Worm (Caenorhabditis elegans): ENCODE measurements around the gene D2096.12.
A peak's percentile ranks its signal among the peaks of the same experiment; 100 is the strongest.

Gene D2096.12

DNA sequence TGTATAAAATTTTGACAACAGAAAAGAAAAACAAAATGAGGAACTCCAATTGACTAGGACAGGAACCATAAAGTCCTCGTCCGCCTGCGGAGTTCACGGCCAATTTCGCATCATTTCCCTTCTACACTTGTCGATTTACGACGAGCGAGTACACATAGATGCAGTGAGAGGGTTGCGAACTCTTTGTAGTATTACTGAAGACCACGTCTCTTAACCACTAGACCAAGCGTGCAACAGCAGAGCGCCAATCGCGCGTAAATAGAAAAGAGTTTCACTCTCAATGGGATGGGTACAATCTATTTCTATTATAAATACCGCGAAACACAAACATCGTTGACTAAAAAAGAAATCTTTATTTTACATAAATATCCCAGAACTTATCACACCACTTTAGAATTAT, 12.1 kb downstream of the D2096.12 start (continued):
- TF ChIP-seq ama-1 (optimal IDR thresholded peaks at IDR 0.05) (peak; percentile 23), ama-1 (GFP tag; optimal IDR thresholded peaks at IDR 0.05) (peak; percentile 46 to 65), lsy-27 (tag; optimal IDR thresholded peaks at IDR 0.05; ENCODE audit: borderline replicate concordance, insufficient read depth) (peak; percentile 71), F55B11.4 (tag; optimal IDR thresholded peaks at IDR 0.05; ENCODE audit: borderline replicate concordance, insufficient read depth) (no peak), rpc-1 (optimal IDR thresholded peaks at IDR 0.05) (peak; percentile 87), rpc-1 (tag; optimal IDR thresholded peaks at IDR 0.05) (peak; percentile 86), lir-1 (GFP tag; conservative IDR thresholded peaks at IDR 0.05) (0 out of 2 replicates have a peak, but pooled peaks have one; percentile 45), attf-5 (GFP tag; optimal IDR thresholded peaks at IDR 0.05) (peak; percentile 49)

DNA sequence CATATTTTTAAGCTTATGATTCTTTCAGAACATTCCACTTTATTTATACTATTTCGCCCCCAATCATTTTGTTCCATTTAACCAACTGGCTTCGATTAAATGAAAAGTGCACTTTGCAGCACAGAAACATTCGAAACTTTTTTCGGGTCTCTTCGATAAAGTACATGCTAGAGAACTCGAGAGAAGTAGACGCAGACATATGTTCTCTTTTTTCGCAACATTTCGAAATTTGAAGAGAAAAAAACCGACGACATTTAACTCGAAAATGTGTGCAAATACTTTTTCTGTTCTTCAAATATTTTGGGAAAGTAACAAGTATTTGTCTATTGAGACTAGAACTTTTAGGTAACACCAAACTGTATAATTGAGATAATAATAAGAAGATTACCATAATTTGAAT, 13.7 kb downstream of the D2096.12 start:
- no peak for TF ChIP-seq ceh-79 (tag; optimal IDR thresholded peaks at IDR 0.05)
- no peak; the same call in 1 of the 2 replicates for TF ChIP-seq cebp-1 (GFP tag; IDR thresholded peaks at IDR 0.05)
- peak; percentile 68 for TF ChIP-seq cebp-1 (tag; optimal IDR thresholded peaks at IDR 0.05)
- no peak for TF ChIP-seq K12H6.12 (tag; optimal IDR thresholded peaks at IDR 0.05)
- peak; percentile 26 for TF ChIP-seq nhr-80 (tag; optimal IDR thresholded peaks at IDR 0.05)
- no peak for TF ChIP-seq Y53F4B.3 (GFP tag; IDR thresholded peaks at IDR 0.05)
- TF ChIP-seq rpc-1 (optimal IDR thresholded peaks at IDR 0.05), result no peak
- TF ChIP-seq rpc-1 (tag; optimal IDR thresholded peaks at IDR 0.05), result no peak

DNA sequence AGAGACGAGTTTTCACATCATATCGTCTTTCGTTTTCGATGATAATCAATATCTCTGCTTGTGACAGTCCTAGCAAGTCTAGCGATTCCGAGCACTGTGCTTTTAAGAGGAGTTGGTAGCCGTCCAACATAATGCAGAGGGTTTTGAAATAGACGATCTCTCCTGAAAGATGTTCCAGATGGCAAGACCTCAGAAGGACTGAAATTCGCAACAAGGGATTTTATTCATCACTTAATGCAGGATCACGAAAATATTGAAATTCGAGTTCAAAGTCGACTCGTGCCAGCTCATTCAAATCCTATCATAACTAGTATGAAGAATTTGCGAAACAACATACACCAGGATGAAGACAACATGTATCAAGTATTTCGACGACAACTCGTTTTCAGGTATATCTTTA, 14.2 kb downstream of the D2096.12 start, which contains the start of gene D2096.7:
Gene D2096.7 (minus strand): TSS at position 130 of the 400 bp plus-strand sequence.
- peak; percentile 68; the same call in 1 of the 2 replicates for TF ChIP-seq hlh-26 (GFP tag; conservative IDR thresholded peaks at IDR 0.05)
- TF ChIP-seq ceh-40 (GFP tag; IDR thresholded peaks at IDR 0.05), result no peak
- no peak for TF ChIP-seq sdz-38 (tag; optimal IDR thresholded peaks at IDR 0.05)
- no peak for TF ChIP-seq dpl-1 (GFP tag; optimal IDR thresholded peaks at IDR 0.05)
- no peak; the same call in 1 of the 2 replicates for TF ChIP-seq madf-8 (GFP tag; conservative IDR thresholded peaks at IDR 0.05)
- peak; percentile 59 for TF ChIP-seq F33H1.4 (GFP tag; IDR thresholded peaks at IDR 0.05)
- TF ChIP-seq tbp1 (GFP tag; optimal IDR thresholded peaks at IDR 0.05), result peak; percentile 72
- TF ChIP-seq Y67H2A.10 (GFP tag; conservative IDR thresholded peaks at IDR 0.05), result no peak
- TF ChIP-seq bed-2 (GFP tag; IDR thresholded peaks at IDR 0.05), result no peak
- peak; percentile 91 for TF ChIP-seq madf-3 (GFP tag; IDR thresholded peaks at IDR 0.05)
- peak; percentile 77 for TF ChIP-seq fkh-3 (tag; optimal IDR thresholded peaks at IDR 0.05)
- peak; percentile 83 for TF ChIP-seq chd-7 (tag; optimal IDR thresholded peaks at IDR 0.05)
- peak; percentile 79 for TF ChIP-seq dpff-1 (tag; optimal IDR thresholded peaks at IDR 0.05)
- TF ChIP-seq ccch-3 (GFP tag; optimal IDR thresholded peaks at IDR 0.05), result no peak
- TF ChIP-seq nhr-120 (GFP tag; IDR thresholded peaks at IDR 0.05), result 0 out of 2 replicates have a peak, but pooled peaks have one; percentile 55
- TF ChIP-seq egrh-3 (GFP tag; IDR thresholded peaks at IDR 0.05), result no peak
- peak; percentile 61 for TF ChIP-seq xnd-1 (tag; optimal IDR thresholded peaks at IDR 0.05)
- TF ChIP-seq lin-35 (GFP tag; optimal IDR thresholded peaks at IDR 0.05), result peak in 1 of 3 experiments; percentile 67
- peak; percentile 32 for TF ChIP-seq mxl-1 (tag; optimal IDR thresholded peaks at IDR 0.05)
- TF ChIP-seq nhr-90 (tag; optimal IDR thresholded peaks at IDR 0.05), result peak; percentile 81
- TF ChIP-seq cebp-2 (GFP tag; IDR thresholded peaks at IDR 0.05), result peak; percentile 70; the same call in 1 of the 2 replicates
- no peak for TF ChIP-seq lin-40 (tag; optimal IDR thresholded peaks at IDR 0.05)
- peak; percentile 52 for TF ChIP-seq B0035.1 (tag; optimal IDR thresholded peaks at IDR 0.05)
- no peak for TF ChIP-seq rec-8 (tag; optimal IDR thresholded peaks at IDR 0.05)
- TF ChIP-seq snpc-1.3 (tag; optimal IDR thresholded peaks at IDR 0.05; ENCODE audit: insufficient read depth), result peak; percentile 89
- TF ChIP-seq die-1 (tag; optimal IDR thresholded peaks at IDR 0.05), result peak; percentile 78
- peak; percentile 67 for TF ChIP-seq attf-5 (GFP tag; optimal IDR thresholded peaks at IDR 0.05)
- no peak for TF ChIP-seq madf-10 (tag; optimal IDR thresholded peaks at IDR 0.05)
- TF ChIP-seq tbx-9 (tag; optimal IDR thresholded peaks at IDR 0.05; ENCODE audit: borderline replicate concordance), result peak; percentile 91
- TF ChIP-seq K11D2.4 (GFP tag; IDR thresholded peaks at IDR 0.05), result 0 out of 2 replicates have a peak, but pooled peaks have one; percentile 22
- peak; percentile 89 for TF ChIP-seq Y53G8AR.9 (GFP tag; conservative IDR thresholded peaks at IDR 0.05)
- peak; percentile 92 for TF ChIP-seq bed-1 (GFP tag; IDR thresholded peaks at IDR 0.05)
- TF ChIP-seq C06A6.2 (GFP tag; conservative IDR thresholded peaks at IDR 0.05), result no peak
